Fruit fly (Drosophila melanogaster) whole organism, embryonic: ENCODE results near the gene CG3434.

Source experiments
- Atf-2 ChIP-seq: fragments of 200-800 bp; sonication (Bioruptor generic); optimal IDR thresholded peaks from 2 replicates; lab custom pipeline; 2016; ENCODE audit warnings: missing biosample characterization, missing genetic modification characterization
- CG10209 ChIP-seq: fragments of 200-800 bp; sonication (Bioruptor generic); optimal IDR thresholded peaks from 3 replicates; lab custom pipeline; 2017; ENCODE audit warnings: missing biosample characterization, mild to moderate bottlenecking, missing genetic modification characterization, missing genetic modification reagents
- CG1024 ChIP-seq: fragments of 200-800 bp; sonication (Bioruptor generic); IDR thresholded peaks from 2 replicates; pipeline ENCODE4 v1.3.6; 2022; ENCODE audit warnings: missing biosample characterization, missing genetic modification characterization
- CG10462 ChIP-seq: fragments of 200-800 bp; sonication (Bioruptor generic); optimal IDR thresholded peaks from 2 replicates; lab custom pipeline; 2016; ENCODE audit warnings: missing biosample characterization, missing genetic modification characterization
- CG10565 ChIP-seq: fragments of 200-800 bp; sonication (Bioruptor generic); optimal IDR thresholded peaks from 3 replicates; lab custom pipeline; 2016; ENCODE audit warnings: missing biosample characterization, mild to moderate bottlenecking, missing genetic modification characterization
- CG11247 ChIP-seq: fragments of 200-800 bp; sonication (Bioruptor generic); IDR thresholded peaks from 2 replicates; pipeline ENCODE4 v1.3.6; 2022; ENCODE audit warnings: missing biosample characterization, missing genetic modification characterization
- CG11456 ChIP-seq: fragments of 200-800 bp; sonication (Bioruptor generic); IDR thresholded peaks from 3 replicates; pipeline ENCODE4 v1.3.6; 2022; ENCODE audit warnings: missing biosample characterization, missing genetic modification characterization
- CG11695 ChIP-seq: fragments of 200-800 bp; sonication (Bioruptor generic); IDR thresholded peaks from 3 replicates; pipeline ENCODE4 v1.3.6; 2022; ENCODE audit warnings: missing biosample characterization, missing genetic modification characterization
- CG12744 ChIP-seq: fragments of 200-800 bp; sonication (Bioruptor generic); optimal IDR thresholded peaks from 2 replicates; lab custom pipeline; 2016; ENCODE audit warnings: missing biosample characterization, missing genetic modification characterization
- CG13123 ChIP-seq: fragments of 200-800 bp; sonication (Bioruptor generic); optimal IDR thresholded peaks from 2 replicates; lab custom pipeline; 2016; ENCODE audit warnings: missing biosample characterization, missing genetic modification characterization
- CG14050 ChIP-seq: fragments of 200-800 bp; sonication (Bioruptor generic); IDR thresholded peaks from 3 replicates; pipeline ENCODE4 v1.3.6; 2022; ENCODE audit warnings: missing biosample characterization, missing genetic modification characterization
- CG14667 ChIP-seq: fragments of 200-800 bp; sonication (Bioruptor generic); IDR thresholded peaks from 2 replicates; pipeline ENCODE4 v1.3.6; 2022; ENCODE audit warnings: missing biosample characterization, missing genetic modification characterization
- CG1602 ChIP-seq: fragments of 200-800 bp; sonication (Bioruptor generic); optimal IDR thresholded peaks from 3 replicates; lab custom pipeline; 2016; ENCODE audit warnings: missing biosample characterization, missing genetic modification characterization
- CG1647 ChIP-seq: fragments of 200-800 bp; sonication (Bioruptor generic); optimal IDR thresholded peaks from 3 replicates; lab custom pipeline; 2016; ENCODE audit warnings: missing biosample characterization, missing genetic modification characterization
- CG16813 ChIP-seq: fragments of 200-800 bp; sonication (Bioruptor generic); IDR thresholded peaks from 3 replicates; pipeline ENCODE4 v1.3.6; 2022; ENCODE audit warnings: missing biosample characterization, missing genetic modification characterization; ENCODE audit not compliant: partially characterized antibody
- CG17359 ChIP-seq: fragments of 200-800 bp; sonication (Bioruptor generic); optimal IDR thresholded peaks from 3 replicates; lab custom pipeline; 2018; ENCODE audit warnings: missing biosample characterization, mild to moderate bottlenecking, missing genetic modification characterization, moderate library complexity
- CG17829 ChIP-seq: fragments of 200-800 bp; optimal IDR thresholded peaks from 2 replicates; lab custom pipeline; 2019; ENCODE audit warnings: missing biosample characterization, mild to moderate bottlenecking, missing genetic modification characterization, moderate library complexity
- CG32532 ChIP-seq: fragments of 200-800 bp; sonication (Bioruptor generic); IDR thresholded peaks from 2 replicates; pipeline ENCODE4 v1.3.6; 2022; ENCODE audit warnings: missing biosample characterization, missing genetic modification characterization
- CG32772 ChIP-seq: fragments of 200-800 bp; sonication (Bioruptor generic); IDR thresholded peaks from 2 replicates; pipeline ENCODE4 v1.3.6; 2022; ENCODE audit warnings: missing biosample characterization, missing genetic modification characterization
- CG4328 ChIP-seq: fragments of 200-800 bp; sonication (Bioruptor generic); optimal IDR thresholded peaks from 3 replicates; lab custom pipeline; 2017; ENCODE audit warnings: missing biosample characterization, missing genetic modification reagents, missing genetic modification characterization
- CG4820 ChIP-seq: fragments of 200-800 bp; sonication (Bioruptor generic); optimal IDR thresholded peaks from 3 replicates; lab custom pipeline; 2016; ENCODE audit warnings: missing biosample characterization, missing genetic modification characterization
- CG7928 ChIP-seq: fragments of 200-800 bp; sonication (Bioruptor generic); optimal IDR thresholded peaks from 2 replicates; lab custom pipeline; 2017; ENCODE audit warnings: missing biosample characterization, mild to moderate bottlenecking, missing genetic modification characterization
- CG8281 ChIP-seq: fragments of 200-800 bp; sonication (Bioruptor generic); optimal IDR thresholded peaks from 2 replicates; lab custom pipeline; 2018; ENCODE audit warnings: missing biosample characterization, mild to moderate bottlenecking, missing genetic modification characterization, moderate library complexity
- CG8924 ChIP-seq: fragments of 200-800 bp; optimal IDR thresholded peaks from 3 replicates; lab custom pipeline; 2019; ENCODE audit warnings: missing biosample characterization, mild to moderate bottlenecking, missing genetic modification characterization, moderate library complexity
- CG9437 ChIP-seq: fragments of 200-800 bp; sonication (Bioruptor generic); optimal IDR thresholded peaks from 2 replicates; lab custom pipeline; 2018; ENCODE audit warnings: missing biosample characterization, mild to moderate bottlenecking, missing genetic modification characterization
- CkIIα-i1 ChIP-seq: fragments of 200-800 bp; sonication (Bioruptor generic); IDR thresholded peaks from 2 replicates; pipeline ENCODE4 v1.3.6; 2022; ENCODE audit warnings: missing biosample characterization, missing genetic modification characterization
- CoRest ChIP-seq: fragments of 200-800 bp; sonication (Bioruptor generic); optimal IDR thresholded peaks from 3 replicates; lab custom pipeline; 2018; ENCODE audit warnings: missing biosample characterization, mild to moderate bottlenecking, missing genetic modification characterization, moderate library complexity
- Dbx ChIP-seq: fragments of 200-800 bp; sonication (Bioruptor generic); IDR thresholded peaks from 3 replicates; pipeline ENCODE4 v1.3.6; 2022; ENCODE audit warnings: missing biosample characterization, missing genetic modification characterization
- H15 ChIP-seq: fragments of 200-800 bp; sonication (Bioruptor generic); IDR thresholded peaks from 3 replicates; pipeline ENCODE4 v1.3.6; 2022; ENCODE audit warnings: missing biosample characterization, missing genetic modification characterization
- Hr78 ChIP-seq, 2 experiments: fragments of 200-800 bp in 1 of 2; fragments of >200 bp in 1 of 2; sonication (Bioruptor generic) in 1 of 2; optimal IDR thresholded peaks; 2 replicates each; lab custom pipeline; 2017 to 2019; ENCODE audit warnings: missing biosample characterization in 2 of 2, missing genetic modification characterization in 2 of 2, mild to moderate bottlenecking in 1 of 2, moderate library complexity in 1 of 2
- Nf-YC ChIP-seq: fragments of 200-800 bp; optimal IDR thresholded peaks from 3 replicates; lab custom pipeline; 2019; ENCODE audit warnings: missing biosample characterization, mild to moderate bottlenecking, missing genetic modification characterization, moderate library complexity
- NfI ChIP-seq: fragments of 200-800 bp; sonication (Bioruptor generic); optimal IDR thresholded peaks from 3 replicates; lab custom pipeline; 2018; ENCODE audit warnings: missing biosample characterization, mild to moderate bottlenecking, missing genetic modification characterization, moderate library complexity
- Usf ChIP-seq: fragments of 200-800 bp; sonication (Bioruptor generic); optimal IDR thresholded peaks from 2 replicates; lab custom pipeline; 2017; ENCODE audit warnings: missing genotype, missing biosample characterization, missing genetic modification characterization
- Xbp1 ChIP-seq: fragments of 200-800 bp; sonication (Bioruptor generic); optimal IDR thresholded peaks from 3 replicates; lab custom pipeline; 2016; ENCODE audit warnings: missing biosample characterization, mild to moderate bottlenecking, missing genetic modification characterization
- abd-A ChIP-seq: fragments of 200-800 bp; sonication (Bioruptor generic); optimal IDR thresholded peaks from 3 replicates; lab custom pipeline; 2019; ENCODE audit warnings: missing biosample characterization, mild to moderate bottlenecking, missing genetic modification characterization, moderate library complexity
- bbx ChIP-seq: fragments of 200-800 bp; sonication (Bioruptor generic); IDR thresholded peaks from 2 replicates; pipeline ENCODE4 v1.3.6; 2022; ENCODE audit warnings: missing biosample characterization, missing genetic modification characterization; ENCODE audit not compliant: partially characterized antibody
- cad ChIP-seq: fragments of >200 bp; optimal IDR thresholded peaks from 2 replicates; lab custom pipeline; 2017; ENCODE audit warnings: missing biosample characterization, missing genetic modification characterization
- gce ChIP-seq: fragments of 200-800 bp; sonication (Bioruptor generic); IDR thresholded peaks from 3 replicates; pipeline ENCODE4 v1.3.6; 2022; ENCODE audit warnings: missing biosample characterization, missing genetic modification characterization
- gsb ChIP-seq: fragments of 200-800 bp; sonication (Bioruptor generic); IDR thresholded peaks from 2 replicates; pipeline ENCODE4 v1.3.6; 2022; ENCODE audit warnings: missing biosample characterization, missing genetic modification characterization
- hth ChIP-seq: fragments of >200 bp; optimal IDR thresholded peaks from 2 replicates; lab custom pipeline; 2017; ENCODE audit warnings: inconsistent platforms
- jumu ChIP-seq: fragments of 200-800 bp; sonication (Bioruptor generic); optimal IDR thresholded peaks from 3 replicates; lab custom pipeline; 2016; ENCODE audit warnings: missing biosample characterization, missing genetic modification characterization
- p53 ChIP-seq: fragments of 200-800 bp; sonication (Bioruptor generic); optimal IDR thresholded peaks from 2 replicates; lab custom pipeline; 2016; ENCODE audit warnings: missing biosample characterization, missing genetic modification characterization
- pb ChIP-seq: fragments of 200-800 bp; sonication (Bioruptor generic); optimal IDR thresholded peaks from 3 replicates; lab custom pipeline; 2016; ENCODE audit warnings: missing biosample characterization, missing genetic modification characterization
- pum ChIP-seq: fragments of 200-800 bp; sonication (Bioruptor generic); optimal IDR thresholded peaks from 2 replicates; lab custom pipeline; 2016; ENCODE audit warnings: missing biosample characterization, missing genetic modification characterization
- repo ChIP-seq: fragments of 200-800 bp; sonication (Bioruptor generic); optimal IDR thresholded peaks from 2 replicates; lab custom pipeline; 2016; ENCODE audit warnings: missing biosample characterization, missing genetic modification characterization
- sr ChIP-seq: fragments of 200-800 bp; sonication (Bioruptor generic); IDR thresholded peaks from 3 replicates; pipeline ENCODE4 v1.3.6; 2022; ENCODE audit warnings: missing biosample characterization, missing genetic modification characterization
- tin ChIP-seq: fragments of 200-800 bp; sonication (Bioruptor generic); optimal IDR thresholded peaks from 3 replicates; lab custom pipeline; 2016; ENCODE audit warnings: missing biosample characterization, missing genetic modification characterization
- ttk ChIP-seq: fragments of 200-800 bp; sonication (Bioruptor generic); IDR thresholded peaks from 2 replicates; pipeline ENCODE4 v2.1.2; 2022; ENCODE audit warnings: missing biosample characterization, missing genetic modification characterization
- zen2 ChIP-seq: fragments of 200-800 bp; sonication (Bioruptor generic); IDR thresholded peaks from 3 replicates; pipeline ENCODE4 v1.3.6; 2022; ENCODE audit warnings: missing biosample characterization, missing genetic modification characterization; ENCODE audit not compliant: partially characterized antibody
- zfh1 ChIP-seq: fragments of 200-800 bp; sonication (Bioruptor generic); IDR thresholded peaks from 3 replicates; pipeline ENCODE4 v1.3.6; 2022; ENCODE audit warnings: missing biosample characterization, missing genetic modification characterization

CG3434 gene

DNA sequence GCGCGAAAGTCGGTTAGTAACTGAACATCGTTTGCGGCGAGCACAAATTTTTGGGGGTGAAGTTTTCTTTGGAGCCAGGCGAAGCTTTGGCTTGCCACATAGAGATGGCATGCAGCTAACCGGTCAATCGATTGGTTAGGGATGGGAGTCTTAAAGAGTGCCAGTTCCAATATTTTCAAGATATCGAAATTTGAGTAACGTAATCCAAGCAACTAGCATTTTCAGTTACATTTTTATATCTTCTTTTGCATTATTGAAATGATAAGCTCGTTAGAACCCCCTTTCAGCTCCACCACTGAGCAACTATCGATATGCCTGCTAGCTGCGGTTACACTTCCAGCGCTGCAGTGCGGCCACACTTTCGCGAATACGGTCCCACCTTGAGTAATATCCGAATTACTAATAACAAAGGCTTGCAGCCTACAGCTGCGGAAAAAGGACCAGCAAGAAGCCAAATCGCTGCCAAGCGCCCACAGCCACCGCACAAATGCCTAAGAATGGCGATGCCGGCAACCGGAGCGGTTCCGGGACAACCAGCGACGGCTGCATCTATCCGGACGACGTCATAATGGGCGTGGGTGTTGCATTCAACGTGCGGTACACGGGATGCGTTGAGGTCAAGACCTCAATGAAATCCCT lies 33.8 kb downstream of the CG3434 start, which contains the start of the genes Atat and Shc (continued):
- TF ChIP-seq CG11456 (GFP tag; lab: Robert Waterston, UW) (peak; percentile 100), CG1024 (GFP tag; lab: Robert Waterston, UW) (peak; percentile 96), CG10209 (peak; percentile 99), CG11695 (GFP tag; lab: Robert Waterston, UW) (peak; percentile 97), gsb (GFP tag; lab: Robert Waterston, UW) (peak; percentile 99), p53 (GFP tag; lab: Kevin White, UChicago) (peak; percentile 99), H15 (GFP tag; lab: Robert Waterston, UW) (peak; percentile 100), Nf-YC (peak; percentile 91), Xbp1 (GFP tag; lab: Kevin White, UChicago) (peak; percentile 100), CG1602 (GFP tag; lab: Kevin White, UChicago) (peak; percentile 100), Usf (peak; percentile 99), CG10565 (peak; percentile 97), bbx (peak; percentile 71; the same call in 1 of the 2 replicates), CG13123 (GFP tag; lab: Kevin White, UChicago) (peak; percentile 99), CG32532 (GFP tag; lab: Robert Waterston, UW) (peak; percentile 100), sr (GFP tag; lab: Robert Waterston, UW) (peak; percentile 95), Hr78 (GFP tag; optimal IDR thresholded peaks at IDR 0.05; lab: Kevin White, UChicago) (peak in 1 of 2 experiments; percentile 81), CoRest (tag; lab: Kevin White, UChicago) (peak; percentile 99), CG4328 (GFP tag; lab: Kevin White, UChicago) (peak; percentile 97), CG12744 (GFP tag; lab: Kevin White, UChicago) (peak; percentile 99), pb (GFP tag; lab: Kevin White, UChicago) (peak; percentile 99), ttk (GFP tag; lab: Robert Waterston, UW) (peak; percentile 100), CG9437 (GFP tag; lab: Kevin White, UChicago) (peak; percentile 77), repo (GFP tag; lab: Kevin White, UChicago) (peak; percentile 99), CG11247 (GFP tag; lab: Robert Waterston, UW) (peak; percentile 100), zfh1 (GFP tag; lab: Robert Waterston, UW) (peak; percentile 100), pum (GFP tag; lab: Kevin White, UChicago) (peak; percentile 100), NfI (peak; percentile 99), CG32772 (GFP tag; lab: Robert Waterston, UW) (peak; percentile 100), CG1647 (GFP tag; lab: Kevin White, UChicago) (peak; percentile 99), Dbx (GFP tag; lab: Robert Waterston, UW) (peak; percentile 100), gce (GFP tag; lab: Robert Waterston, UW) (peak; percentile 98), abd-A (tag; lab: Kevin White, UChicago) (peak; percentile 85), CG14050 (peak; percentile 99), CG8281 (peak; percentile 92), hth (lab: Kevin White, UChicago) (no peak), zen2 (peak; percentile 77; the same call in 2 of the 3 replicates), CG17359 (tag; lab: Kevin White, UChicago) (peak; percentile 98), CG10462 (peak; percentile 99), jumu (GFP tag; lab: Kevin White, UChicago) (peak; percentile 100), Atf-2 (GFP tag; lab: Kevin White, UChicago) (peak; percentile 99), CG7928 (GFP tag; lab: Kevin White, UChicago) (peak; percentile 85), CG17829 (tag; lab: Kevin White, UChicago) (peak; percentile 98), CG8924 (tag; lab: Kevin White, UChicago) (peak; percentile 98), CG14667 (GFP tag; lab: Robert Waterston, UW) (peak; percentile 100), CG16813 (GFP tag; lab: Robert Waterston, UW) (peak; percentile 96), CkIIα-i1 (GFP tag; lab: Robert Waterston, UW) (peak; percentile 97), tin (peak; percentile 100), cad (GFP tag; lab: Kevin White, UChicago) (no peak), CG4820 (GFP tag; lab: Kevin White, UChicago) (peak; percentile 99)
